Fruit fly (Drosophila melanogaster): ENCODE data around the gene Iml1.

The Iml1 gene

DNA sequence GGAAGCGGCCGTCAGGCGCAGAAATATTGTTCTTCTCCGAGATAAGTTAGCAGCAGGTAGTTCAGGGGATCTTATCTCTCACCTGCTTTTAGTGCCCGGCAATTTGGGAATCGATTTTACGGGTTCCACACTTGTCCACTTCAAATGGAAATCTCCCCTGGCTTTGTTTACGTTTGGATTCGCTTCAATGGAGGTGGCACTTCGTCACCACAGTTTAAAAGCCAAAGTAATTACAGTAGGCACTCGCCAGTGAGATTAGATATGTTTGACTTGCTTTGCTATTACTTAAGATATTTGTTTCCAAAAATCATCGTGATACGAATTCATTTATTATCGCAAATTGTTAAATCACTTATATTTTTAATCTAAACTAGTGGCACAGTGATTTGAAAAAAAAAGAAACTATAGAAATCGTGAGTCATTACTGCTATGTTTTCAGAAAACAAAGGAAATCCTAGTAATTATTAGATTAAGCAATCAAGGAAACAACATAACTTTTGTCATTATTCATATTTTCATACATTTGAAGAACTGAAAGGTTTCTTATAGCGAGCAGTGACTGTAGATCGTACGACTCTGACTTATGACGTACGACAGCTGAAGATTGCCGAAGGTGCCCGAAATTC, 14.6 kb upstream of the Iml1 start (continued):
- TF ChIP-seq CG32767 (GFP tag; IDR thresholded peaks at IDR 0.05) (no peak), H2.0 (GFP tag; IDR thresholded peaks at IDR 0.05) (peak; percentile 40; the same call in 1 of the 2 replicates), jigr1 (GFP tag; IDR thresholded peaks at IDR 0.05) (no peak), sc (optimal IDR thresholded peaks at IDR 0.05) (no peak), sc (GFP tag; optimal IDR thresholded peaks at IDR 0.05) (no peak), HLH4C (GFP tag; IDR thresholded peaks at IDR 0.05; ENCODE audit: partially characterized antibody) (no peak), Bgb (GFP tag; IDR thresholded peaks at IDR 0.05; ENCODE audit: partially characterized antibody) (no peak), Adf1 (GFP tag; IDR thresholded peaks at IDR 0.05) (no peak), fd102C (GFP tag; optimal IDR thresholded peaks at IDR 0.05) (no peak), Neu2 (GFP tag; optimal IDR thresholded peaks at IDR 0.05; ENCODE audit: borderline replicate concordance) (no peak), BtbVII (GFP tag; optimal IDR thresholded peaks at IDR 0.05) (peak; percentile 71), CG10267 (tag; optimal IDR thresholded peaks at IDR 0.05) (peak; percentile 34), Dad (GFP tag; optimal IDR thresholded peaks at IDR 0.05) (peak; percentile 5), Sox102F (GFP tag; optimal IDR thresholded peaks at IDR 0.05) (peak; percentile 56), CG7928 (GFP tag; optimal IDR thresholded peaks at IDR 0.05) (peak; percentile 18), Dip3 (GFP tag; optimal IDR thresholded peaks at IDR 0.05) (peak; percentile 65), da (GFP tag; optimal IDR thresholded peaks at IDR 0.05) (no peak), CG15073 (GFP tag; optimal IDR thresholded peaks at IDR 0.05) (no peak), h (optimal IDR thresholded peaks at IDR 0.05) (no peak), HHEX (GFP tag; optimal IDR thresholded peaks at IDR 0.05) (peak; percentile 59), CG17186 (GFP tag; optimal IDR thresholded peaks at IDR 0.05) (no peak), scrt (GFP tag; optimal IDR thresholded peaks at IDR 0.05) (peak; percentile 50), gem (tag; optimal IDR thresholded peaks at IDR 0.05) (peak; percentile 81), sob (GFP tag; IDR thresholded peaks at IDR 0.05) (peak; percentile 27; the same call in 1 of the 2 replicates), hb (GFP tag; IDR thresholded peaks at IDR 0.05; ENCODE audit: partially characterized antibody) (no peak), E2f2 (GFP tag; IDR thresholded peaks at IDR 0.05) (peak; percentile 8; the same call in 1 of the 2 replicates), CG10209 (GFP tag; optimal IDR thresholded peaks at IDR 0.05) (peak; percentile 65), pros (GFP tag; optimal IDR thresholded peaks at IDR 0.05) (no peak), z (GFP tag; IDR thresholded peaks at IDR 0.05) (no peak), NfI (GFP tag; optimal IDR thresholded peaks at IDR 0.05) (peak; percentile 57), CG1024 (GFP tag; IDR thresholded peaks at IDR 0.05) (no peak), Meics (GFP tag; optimal IDR thresholded peaks at IDR 0.05) (peak; percentile 79), Sry-β (GFP tag; optimal IDR thresholded peaks at IDR 0.05) (no peak), CG9215 (GFP tag; IDR thresholded peaks at IDR 0.05) (peak; percentile 41; the same call in 1 of the 2 replicates), Deaf1 (tag; optimal IDR thresholded peaks at IDR 0.05) (peak; percentile 49), lov (optimal IDR thresholded peaks at IDR 0.05) (no peak), lov (GFP tag; IDR thresholded peaks at IDR 0.05) (no peak), CG33557 (GFP tag; optimal IDR thresholded peaks at IDR 0.05) (no peak), CG18619 (GFP tag; optimal IDR thresholded peaks at IDR 0.05) (peak; percentile 63), CoRest (tag; optimal IDR thresholded peaks at IDR 0.05) (peak; percentile 70), ATbp (GFP tag; optimal IDR thresholded peaks at IDR 0.05) (no peak), CG9797 (GFP tag; optimal IDR thresholded peaks at IDR 0.05) (no peak), CG8281 (tag; optimal IDR thresholded peaks at IDR 0.05) (peak; percentile 19), CG15601 (tag; optimal IDR thresholded peaks at IDR 0.05) (no peak), HLHmδ (GFP tag; optimal IDR thresholded peaks at IDR 0.05) (no peak), croc (GFP tag; conservative IDR thresholded peaks at IDR 0.05) (no peak), ERR (GFP tag; optimal IDR thresholded peaks at IDR 0.05) (peak; percentile 19), cato (GFP tag; optimal IDR thresholded peaks at IDR 0.05; ENCODE audit: borderline replicate concordance) (peak; percentile 13), CG8388 (GFP tag; optimal IDR thresholded peaks at IDR 0.05) (peak; percentile 10), CG3847 (GFP tag; IDR thresholded peaks at IDR 0.05) (peak; percentile 20; the same call in 1 of the 2 replicates)

All from whole organism, embryonic.